Fruit fly (Drosophila melanogaster): ENCODE measurements around the gene pnt.

The pnt gene

dm6 chr3R:23320251-23320650 lies 25.7 kb downstream of the pnt start:
- TF ChIP-seq gl (tag; optimal IDR thresholded peaks at IDR 0.05) (no peak), CG8301 (tag; optimal IDR thresholded peaks at IDR 0.05) (no peak), Ets98B (GFP tag; IDR thresholded peaks at IDR 0.05) (no peak), CG13204 (GFP tag; optimal IDR thresholded peaks at IDR 0.05) (no peak), Snoo (tag; optimal IDR thresholded peaks at IDR 0.05) (no peak), EcR (GFP tag; optimal IDR thresholded peaks at IDR 0.05) (no peak), CG12605 (GFP tag; IDR thresholded peaks at IDR 0.05) (no peak), rn (GFP tag; IDR thresholded peaks at IDR 0.05) (no peak), Pif1A (GFP tag; optimal IDR thresholded peaks at IDR 0.05) (no peak), CG34367 (tag; optimal IDR thresholded peaks at IDR 0.05) (no peak), CG14655 (GFP tag; optimal IDR thresholded peaks at IDR 0.05) (no peak), fd96Ca (GFP tag; IDR thresholded peaks at IDR 0.05) (no peak), Pif1B (GFP tag; optimal IDR thresholded peaks at IDR 0.05) (no peak), CG10348 (GFP tag; IDR thresholded peaks at IDR 0.05) (no peak)

- no peak for TF ChIP-seq CG9948 (tag; optimal IDR thresholded peaks at IDR 0.05)
- peak; percentile 46; the same call in 1 of the 3 replicates for TF ChIP-seq fd96Ca (GFP tag; IDR thresholded peaks at IDR 0.05)
- TF ChIP-seq Pif1B (GFP tag; optimal IDR thresholded peaks at IDR 0.05) = peak; percentile 47
- peak; percentile 26 for TF ChIP-seq CG8301 (tag; optimal IDR thresholded peaks at IDR 0.05)
- no peak for TF ChIP-seq Snoo (tag; optimal IDR thresholded peaks at IDR 0.05)
- peak; percentile 54; the same call in 2 of the 3 replicates for TF ChIP-seq CG4496 (GFP tag; IDR thresholded peaks at IDR 0.05)
- peak; percentile 55 for TF ChIP-seq gl (tag; optimal IDR thresholded peaks at IDR 0.05)
- TF ChIP-seq CG32121 (GFP tag; IDR thresholded peaks at IDR 0.05) = no peak
- TF ChIP-seq CG17806 (tag; optimal IDR thresholded peaks at IDR 0.05) = peak; percentile 15
- TF ChIP-seq EcR (GFP tag; optimal IDR thresholded peaks at IDR 0.05) = no peak
- no peak for TF ChIP-seq Ets98B (GFP tag; IDR thresholded peaks at IDR 0.05)
- peak; percentile 65 for TF ChIP-seq Pif1A (GFP tag; optimal IDR thresholded peaks at IDR 0.05)
- no peak for TF ChIP-seq CG34367 (tag; optimal IDR thresholded peaks at IDR 0.05)
- no peak for TF ChIP-seq D1 (tag; optimal IDR thresholded peaks at IDR 0.05)
- TF ChIP-seq CG14655 (GFP tag; optimal IDR thresholded peaks at IDR 0.05) = peak; percentile 58
- TF ChIP-seq CG12605 (GFP tag; IDR thresholded peaks at IDR 0.05) = peak; percentile 72
- peak; percentile 31 for TF ChIP-seq CG8159 (tag; optimal IDR thresholded peaks at IDR 0.05)
- peak; percentile 33 for TF ChIP-seq CG13204 (GFP tag; optimal IDR thresholded peaks at IDR 0.05)
- no peak for TF ChIP-seq CG10348 (GFP tag; IDR thresholded peaks at IDR 0.05)
- TF ChIP-seq rn (GFP tag; IDR thresholded peaks at IDR 0.05) = no peak
- TF ChIP-seq CG15710 (tag; optimal IDR thresholded peaks at IDR 0.05) = peak; percentile 35
These were observed 27.0 kb downstream of the pnt start for dm6 chr3R:23318928-23319327.

dm6 chr3R:23316867-23317266 lies 29.1 kb downstream of the pnt start:
- TF ChIP-seq CG32121 (GFP tag; IDR thresholded peaks at IDR 0.05) (no peak), CG12605 (GFP tag; IDR thresholded peaks at IDR 0.05) (no peak), Pif1B (GFP tag; optimal IDR thresholded peaks at IDR 0.05) (no peak), CG13204 (GFP tag; optimal IDR thresholded peaks at IDR 0.05) (no peak), CG17806 (tag; optimal IDR thresholded peaks at IDR 0.05) (no peak), CG10348 (GFP tag; IDR thresholded peaks at IDR 0.05) (no peak), Snoo (tag; optimal IDR thresholded peaks at IDR 0.05) (no peak), EcR (GFP tag; optimal IDR thresholded peaks at IDR 0.05) (no peak), CG4496 (GFP tag; IDR thresholded peaks at IDR 0.05) (no peak), fd96Ca (GFP tag; IDR thresholded peaks at IDR 0.05) (no peak), gl (tag; optimal IDR thresholded peaks at IDR 0.05) (no peak), CG9948 (tag; optimal IDR thresholded peaks at IDR 0.05) (no peak), rn (GFP tag; IDR thresholded peaks at IDR 0.05) (no peak), CG15710 (tag; optimal IDR thresholded peaks at IDR 0.05) (no peak), Ets98B (GFP tag; IDR thresholded peaks at IDR 0.05) (no peak), CG34367 (tag; optimal IDR thresholded peaks at IDR 0.05) (no peak), D1 (tag; optimal IDR thresholded peaks at IDR 0.05) (no peak), CG8301 (tag; optimal IDR thresholded peaks at IDR 0.05) (no peak), Pif1A (GFP tag; optimal IDR thresholded peaks at IDR 0.05) (no peak), CG8159 (tag; optimal IDR thresholded peaks at IDR 0.05) (no peak)

- peak; percentile 34 for TF ChIP-seq CG8301 (tag; optimal IDR thresholded peaks at IDR 0.05)
- no peak for TF ChIP-seq CG12605 (GFP tag; IDR thresholded peaks at IDR 0.05)
- TF ChIP-seq CG9948 (tag; optimal IDR thresholded peaks at IDR 0.05) = peak; percentile 21
- peak; percentile 39 for TF ChIP-seq CG14655 (GFP tag; optimal IDR thresholded peaks at IDR 0.05)
- peak; percentile 3 for TF ChIP-seq CG8159 (tag; optimal IDR thresholded peaks at IDR 0.05)
- peak; percentile 14 for TF ChIP-seq CG17806 (tag; optimal IDR thresholded peaks at IDR 0.05)
These were observed 30.3 kb downstream of the pnt start for dm6 chr3R:23315630-23316029.

- TF ChIP-seq D1 (tag; optimal IDR thresholded peaks at IDR 0.05) (no peak), CG9948 (tag; optimal IDR thresholded peaks at IDR 0.05) (no peak), CG15710 (tag; optimal IDR thresholded peaks at IDR 0.05) (no peak), CG4496 (GFP tag; IDR thresholded peaks at IDR 0.05) (no peak), CG12605 (GFP tag; IDR thresholded peaks at IDR 0.05) (no peak), CG32121 (GFP tag; IDR thresholded peaks at IDR 0.05) (no peak), Snoo (tag; optimal IDR thresholded peaks at IDR 0.05) (no peak), CG17806 (tag; optimal IDR thresholded peaks at IDR 0.05) (no peak), Pif1A (GFP tag; optimal IDR thresholded peaks at IDR 0.05) (no peak), CG8301 (tag; optimal IDR thresholded peaks at IDR 0.05) (no peak), Ets98B (GFP tag; IDR thresholded peaks at IDR 0.05) (no peak)
These were observed 30.7 kb downstream of the pnt start for dm6 chr3R:23315221-23315620.

dm6 chr3R:23314332-23314731 lies 31.6 kb downstream of the pnt start:
- peak; percentile 44 for TF ChIP-seq EcR (GFP tag; optimal IDR thresholded peaks at IDR 0.05)
- TF ChIP-seq CG13204 (GFP tag; optimal IDR thresholded peaks at IDR 0.05) = peak; percentile 74
- peak; percentile 67 for TF ChIP-seq Ets98B (GFP tag; IDR thresholded peaks at IDR 0.05)
- peak; percentile 54 for TF ChIP-seq rn (GFP tag; IDR thresholded peaks at IDR 0.05)
- no peak for TF ChIP-seq CG17806 (tag; optimal IDR thresholded peaks at IDR 0.05)
- peak; percentile 42 for TF ChIP-seq Pif1B (GFP tag; optimal IDR thresholded peaks at IDR 0.05)
- TF ChIP-seq CG15710 (tag; optimal IDR thresholded peaks at IDR 0.05) = peak; percentile 24
- TF ChIP-seq CG8301 (tag; optimal IDR thresholded peaks at IDR 0.05) = peak; percentile 3
- peak; percentile 52 for TF ChIP-seq CG8159 (tag; optimal IDR thresholded peaks at IDR 0.05)
- TF ChIP-seq CG14655 (GFP tag; optimal IDR thresholded peaks at IDR 0.05) = peak; percentile 29
- TF ChIP-seq CG9948 (tag; optimal IDR thresholded peaks at IDR 0.05) = peak; percentile 7
- TF ChIP-seq Snoo (tag; optimal IDR thresholded peaks at IDR 0.05) = peak; percentile 47
- peak; percentile 84 for TF ChIP-seq fd96Ca (GFP tag; IDR thresholded peaks at IDR 0.05)
- TF ChIP-seq gl (tag; optimal IDR thresholded peaks at IDR 0.05) = peak; percentile 59
- no peak for TF ChIP-seq CG10348 (GFP tag; IDR thresholded peaks at IDR 0.05)
- TF ChIP-seq D1 (tag; optimal IDR thresholded peaks at IDR 0.05) = no peak
- peak; percentile 80 for TF ChIP-seq CG12605 (GFP tag; IDR thresholded peaks at IDR 0.05)
- peak; percentile 69 for TF ChIP-seq Pif1A (GFP tag; optimal IDR thresholded peaks at IDR 0.05)
- TF ChIP-seq CG4496 (GFP tag; IDR thresholded peaks at IDR 0.05) = peak; percentile 87
- peak; percentile 48 for TF ChIP-seq CG34367 (tag; optimal IDR thresholded peaks at IDR 0.05)
- peak; percentile 81 for TF ChIP-seq CG32121 (GFP tag; IDR thresholded peaks at IDR 0.05)
